Worm (Caenorhabditis elegans) whole organism, L1 larva: ENCODE results near the gene nkat-1.
A peak's percentile ranks its signal among the peaks of the same experiment; 100 is the strongest.

ENCODE experiments used
- C16A3.4 ChIP-seq: fragments of 150-350 bp; optimal IDR thresholded peaks from 2 replicates; lab custom pipeline; 2014; ENCODE audit warnings: missing biosample characterization, missing genetic modification characterization
- C34B4.2 ChIP-seq: sonication (generic microtip); optimal IDR thresholded peaks from 2 replicates; lab custom pipeline; 2017; ENCODE audit warnings: mild to moderate bottlenecking, missing genetic modification characterization, missing compliant biosample characterization
- F16B12.6 ChIP-seq: fragments of 150-350 bp; optimal IDR thresholded peaks from 2 replicates; lab custom pipeline; 2014; ENCODE audit warnings: missing biosample characterization, missing genetic modification characterization
- Y116A8C.19 ChIP-seq: sonication (generic microtip); optimal IDR thresholded peaks from 2 replicates; lab custom pipeline; 2016; ENCODE audit warnings: missing compliant biosample characterization, missing genetic modification characterization, borderline replicate concordance
- aha-1 ChIP-seq: fragments of 150-350 bp; optimal IDR thresholded peaks from 2 replicates; lab custom pipeline; 2014; ENCODE audit warnings: missing biosample characterization, missing genetic modification characterization
- ama-1 ChIP-seq: fragments of 150-350 bp; optimal IDR thresholded peaks from 2 replicates; lab custom pipeline; 2014
- blmp-1 ChIP-seq: fragments of 150-350 bp; optimal IDR thresholded peaks from 2 replicates; lab custom pipeline; 2014; ENCODE audit warnings: missing biosample characterization, missing genetic modification characterization
- ceh-8 ChIP-seq: fragments of 200-800 bp; sonication (Bioruptor generic); optimal IDR thresholded peaks from 2 replicates; lab custom pipeline; 2018; ENCODE audit warnings: mild to moderate bottlenecking, missing genetic modification characterization, moderate library complexity, missing compliant biosample characterization
- ces-1 ChIP-seq: fragments of 150-350 bp; optimal IDR thresholded peaks from 2 replicates; lab custom pipeline; 2014; ENCODE audit warnings: missing biosample characterization, missing genetic modification reagents, missing genetic modification characterization
- efl-1 ChIP-seq, 4 experiments: fragments of 150-350 bp; optimal IDR thresholded peaks in 3 of 4; peaks in 1 of 4; 1 replicate in 1 of 4; 2 replicates in 3 of 4; lab custom pipeline; 2014; ENCODE audit warnings: missing biosample characterization in 2 of 4, missing genetic modification characterization in 2 of 4, missing genetic modification reagents in 2 of 4
- efl-3 ChIP-seq: fragments of 200-800 bp; sonication (Bioruptor generic); optimal IDR thresholded peaks from 2 replicates; lab custom pipeline; 2018; ENCODE audit warnings: mild to moderate bottlenecking, missing genetic modification characterization, missing compliant biosample characterization
- egl-13 ChIP-seq: sonication (generic microtip); optimal IDR thresholded peaks from 2 replicates; lab custom pipeline; 2016; ENCODE audit warnings: missing genotype, missing genetic modification reagents, missing genetic modification characterization, missing compliant biosample characterization
- fkh-10 ChIP-seq: sonication (generic microtip); optimal IDR thresholded peaks from 2 replicates; lab custom pipeline; 2017; ENCODE audit warnings: missing biosample characterization, missing genetic modification reagents, missing genetic modification characterization
- fkh-8 ChIP-seq: sonication (generic microtip); optimal IDR thresholded peaks from 2 replicates; lab custom pipeline; 2016; ENCODE audit warnings: mild to moderate bottlenecking, missing genetic modification characterization, missing compliant biosample characterization
- hlh-17 ChIP-seq: fragments of 200-800 bp; sonication (Bioruptor generic); optimal IDR thresholded peaks from 2 replicates; lab custom pipeline; 2018; ENCODE audit warnings: missing genetic modification characterization, mild to moderate bottlenecking, missing compliant biosample characterization, moderate library complexity, borderline replicate concordance
- lin-14 ChIP-seq: fragments of 200-800 bp; sonication (Bioruptor generic); optimal IDR thresholded peaks from 2 replicates; lab custom pipeline; 2018; ENCODE audit warnings: mild to moderate bottlenecking, missing genetic modification characterization, moderate library complexity, missing compliant biosample characterization
- lin-35 ChIP-seq, 2 experiments: fragments of 150-350 bp; optimal IDR thresholded peaks; 2 replicates each; lab custom pipeline; 2014; ENCODE audit warnings: missing biosample characterization in 2 of 2, missing genetic modification characterization in 2 of 2, missing genetic modification reagents in 2 of 2
- lin-39 ChIP-seq: fragments of 150-350 bp; optimal IDR thresholded peaks from 2 replicates; lab custom pipeline; 2014; ENCODE audit warnings: missing biosample characterization, missing genetic modification reagents, missing genetic modification characterization
- lir-3 ChIP-seq: sonication (generic microtip); optimal IDR thresholded peaks from 2 replicates; lab custom pipeline; 2016; ENCODE audit warnings: mild to moderate bottlenecking, missing genetic modification characterization, moderate library complexity, missing compliant biosample characterization; ENCODE audit not compliant: poor library complexity
- lsy-2 ChIP-seq, 2 experiments: fragments of 150-350 bp; optimal IDR thresholded peaks; 2 replicates each; lab custom pipeline; 2014; ENCODE audit warnings: missing biosample characterization in 2 of 2, missing genetic modification characterization in 2 of 2
- mab-9 ChIP-seq: fragments of 200-800 bp; sonication (Bioruptor generic); IDR thresholded peaks from 2 replicates; pipeline ENCODE4 v1.3.6; 2022; ENCODE audit warnings: missing genetic modification reagents, missing genetic modification characterization, missing compliant biosample characterization
- mef-2 ChIP-seq: fragments of 150-350 bp; optimal IDR thresholded peaks from 2 replicates; lab custom pipeline; 2014; ENCODE audit warnings: missing biosample characterization, missing genetic modification characterization
- mep-1 ChIP-seq: fragments of 150-350 bp; optimal IDR thresholded peaks from 2 replicates; lab custom pipeline; 2014; ENCODE audit warnings: missing biosample characterization, missing genetic modification characterization
- nhr-28 ChIP-seq: fragments of 150-350 bp; optimal IDR thresholded peaks from 2 replicates; lab custom pipeline; 2014; ENCODE audit warnings: missing biosample characterization, missing genetic modification characterization
- nhr-47 ChIP-seq: sonication (generic microtip); optimal IDR thresholded peaks from 2 replicates; lab custom pipeline; 2016; ENCODE audit warnings: mild to moderate bottlenecking, missing genetic modification characterization, moderate library complexity, missing compliant biosample characterization
- nhr-71 ChIP-seq: sonication (generic microtip); optimal IDR thresholded peaks from 2 replicates; lab custom pipeline; 2016; ENCODE audit warnings: mild to moderate bottlenecking, missing genetic modification characterization, moderate library complexity, missing compliant biosample characterization
- nhr-85 ChIP-seq: sonication (generic microtip); peaks from one replicate; lab custom pipeline; 2016; ENCODE audit warnings: missing genetic modification characterization, inconsistent platforms, missing compliant biosample characterization
- pag-3 ChIP-seq: sonication (generic microtip); optimal IDR thresholded peaks from 2 replicates; lab custom pipeline; 2017; ENCODE audit warnings: missing genetic modification characterization, mild to moderate bottlenecking, missing compliant biosample characterization, antibody characterized with exemption, borderline replicate concordance; ENCODE audit not compliant: insufficient read depth
- rnt-1 ChIP-seq: sonication (generic microtip); optimal IDR thresholded peaks from 2 replicates; lab custom pipeline; 2016; ENCODE audit warnings: mild to moderate bottlenecking, missing genetic modification characterization, moderate library complexity, missing compliant biosample characterization
- skn-1 ChIP-seq: fragments of 150-350 bp; optimal IDR thresholded peaks from 2 replicates; lab custom pipeline; 2014; ENCODE audit warnings: missing biosample characterization, missing genetic modification characterization
- snu-23 ChIP-seq: sonication (generic microtip); optimal IDR thresholded peaks from 2 replicates; lab custom pipeline; 2016; ENCODE audit warnings: missing genetic modification characterization, missing compliant biosample characterization
- sup-37 ChIP-seq: fragments of 200-800 bp; sonication (Bioruptor generic); optimal IDR thresholded peaks from 2 replicates; lab custom pipeline; 2018; ENCODE audit warnings: mild to moderate bottlenecking, missing genetic modification characterization, missing compliant biosample characterization
- swsn-7 ChIP-seq: sonication (generic microtip); optimal IDR thresholded peaks from 2 replicates; lab custom pipeline; 2016; ENCODE audit warnings: missing genetic modification characterization, missing compliant biosample characterization
- unc-130 ChIP-seq: fragments of 150-350 bp; optimal IDR thresholded peaks from 2 replicates; lab custom pipeline; 2017; ENCODE audit warnings: missing biosample characterization, missing genetic modification characterization, inconsistent platforms
- unc-30 ChIP-seq: sonication (generic microtip); optimal IDR thresholded peaks from 2 replicates; lab custom pipeline; 2017; ENCODE audit warnings: missing biosample characterization, missing genetic modification characterization
- unc-62 ChIP-seq: fragments of 150-350 bp; optimal IDR thresholded peaks from 2 replicates; lab custom pipeline; 2014; ENCODE audit warnings: missing biosample characterization, missing genetic modification reagents, missing genetic modification characterization
- unc-86 ChIP-seq: sonication (generic microtip); optimal IDR thresholded peaks from 2 replicates; lab custom pipeline; 2016; ENCODE audit warnings: missing genetic modification characterization, missing compliant biosample characterization
- unc-98 ChIP-seq: fragments of 200-800 bp; sonication (Bioruptor generic); IDR thresholded peaks from 2 replicates; pipeline ENCODE4 v1.3.6; 2022; ENCODE audit warnings: missing genetic modification characterization, missing compliant biosample characterization
- vab-15 ChIP-seq: sonication (generic microtip); optimal IDR thresholded peaks from 2 replicates; lab custom pipeline; 2017; ENCODE audit warnings: missing genotype, mild to moderate bottlenecking, missing genetic modification characterization, missing compliant biosample characterization
- xbp-1 ChIP-seq: sonication (generic microtip); optimal IDR thresholded peaks from 2 replicates; lab custom pipeline; 2016; ENCODE audit warnings: missing genetic modification characterization, missing compliant biosample characterization
- zag-1 ChIP-seq: fragments of 150-350 bp; optimal IDR thresholded peaks from 2 replicates; lab custom pipeline; 2014; ENCODE audit warnings: missing biosample characterization, missing genetic modification characterization
- zip-4 ChIP-seq: fragments of 200-800 bp; sonication (Bioruptor generic); optimal IDR thresholded peaks from 2 replicates; lab custom pipeline; 2018; ENCODE audit warnings: mild to moderate bottlenecking, missing genetic modification characterization, moderate library complexity, missing compliant biosample characterization
- ztf-11 ChIP-seq, 2 experiments: sonication (generic microtip); optimal IDR thresholded peaks; 2 replicates each; lab custom pipeline; 2016 to 2017; ENCODE audit warnings: missing genetic modification characterization in 2 of 2, missing biosample characterization in 1 of 2, missing compliant biosample characterization in 1 of 2
- ztf-4 ChIP-seq: fragments of 150-350 bp; optimal IDR thresholded peaks from 2 replicates; lab custom pipeline; 2014; ENCODE audit warnings: missing biosample characterization, missing genetic modification characterization

The nkat-1 gene

DNA sequence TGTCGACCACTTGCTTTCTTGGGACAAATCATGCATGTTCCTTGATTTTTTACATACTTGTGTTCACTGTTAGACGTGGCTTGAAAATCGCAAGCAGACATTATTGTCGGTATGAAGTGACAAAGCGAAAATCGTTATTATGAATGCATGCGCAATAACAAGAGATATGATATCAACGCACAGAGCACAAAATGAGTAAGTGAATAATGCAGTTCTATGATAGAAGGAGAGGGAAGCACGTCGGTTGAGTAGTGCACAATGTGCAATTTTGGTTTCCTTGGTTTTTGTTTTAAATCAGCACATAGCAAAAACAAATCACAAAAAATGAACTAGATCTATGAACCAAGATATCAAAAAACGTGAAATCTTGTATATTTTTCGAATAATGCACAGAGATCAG, 26.6 kb downstream of the nkat-1 start, which contains the start of gene nhr-281:
nhr-281 (minus strand) TSS at position 101 of the 400 bp plus-strand sequence.
- TF ChIP-seq nhr-85 (tag; lab: Kevin White, UChicago) (no peak), aha-1 (tag; lab: Kevin White, UChicago) (no peak), egl-13 (tag; lab: Kevin White, UChicago) (no peak), blmp-1 (no peak), Y116A8C.19 (tag; lab: Kevin White, UChicago) (no peak), zag-1 (tag; lab: Kevin White, UChicago) (no peak), unc-98 (GFP tag; lab: Robert Waterston, UW) (no peak), vab-15 (tag; lab: Kevin White, UChicago) (no peak), ztf-11 (tag; optimal IDR thresholded peaks at IDR 0.05; lab: Kevin White, UChicago) (no peak)

DNA sequence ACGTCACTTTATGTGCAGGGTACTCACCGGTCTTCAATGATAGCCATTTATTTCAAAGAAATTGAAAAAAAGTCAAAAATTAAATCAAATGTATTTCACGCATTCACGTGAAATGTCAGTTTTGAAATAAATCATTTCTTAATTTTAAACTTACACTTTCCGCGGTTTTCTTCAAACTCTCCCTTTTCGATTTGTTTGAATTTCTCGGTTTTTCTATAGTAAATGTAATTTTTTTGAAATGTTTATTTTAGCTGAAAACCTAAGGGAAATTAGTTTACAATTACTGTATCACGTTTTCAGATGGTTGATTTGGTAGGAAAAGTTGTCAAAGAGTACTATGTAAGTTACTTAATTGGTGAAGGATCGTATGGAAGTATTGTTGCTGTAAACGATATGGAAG, 31.7 kb downstream of the nkat-1 start, which contains the start of gene F16B12.7:
F16B12.7 (plus strand) TSS at position 301 of the 400 bp plus-strand sequence.
- TF ChIP-seq egl-13 (tag; lab: Kevin White, UChicago) (no peak), efl-1 (optimal IDR thresholded peaks at IDR 0.05; lab: Kevin White, UChicago) (no peak), efl-1 (GFP tag; optimal IDR thresholded peaks at IDR 0.05 in 1 of 2; lab: Kevin White, UChicago) (peak in 1 of 2 experiments; percentile 12)

DNA sequence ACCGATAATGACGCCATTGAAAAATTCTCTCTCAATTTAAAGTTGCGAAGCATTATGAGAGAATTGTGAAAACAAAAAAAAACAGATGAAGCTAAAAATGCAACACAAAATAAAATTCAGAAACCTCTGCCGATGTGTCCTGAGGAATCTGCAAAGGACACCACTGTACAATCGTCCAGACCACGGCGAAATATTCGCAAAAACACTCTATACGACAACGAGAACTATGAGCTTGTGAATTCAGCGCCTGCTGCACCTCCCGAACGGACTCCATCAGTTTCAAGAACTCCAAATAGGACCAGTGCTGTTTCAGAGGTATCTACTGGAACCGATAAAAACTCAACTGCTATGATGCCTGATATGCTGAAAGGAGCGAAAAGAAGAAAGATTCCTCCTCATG, 37.5 kb downstream of the nkat-1 start:
- no peak for TF ChIP-seq ces-1
- no peak for TF ChIP-seq mep-1 (tag; lab: Kevin White, UChicago)
- TF ChIP-seq hlh-17 (GFP tag; lab: Kevin White, UChicago) = no peak
- TF ChIP-seq efl-3 = no peak
- TF ChIP-seq efl-1 (optimal IDR thresholded peaks at IDR 0.05; lab: Kevin White, UChicago) = no peak
- TF ChIP-seq efl-1 (GFP tag; optimal IDR thresholded peaks at IDR 0.05 in 1 of 2; lab: Kevin White, UChicago) = peak in 1 of 2 experiments; percentile 42
- TF ChIP-seq lir-3 (tag; lab: Kevin White, UChicago) = no peak

- TF ChIP-seq Y116A8C.19 (tag; lab: Kevin White, UChicago) = no peak
- TF ChIP-seq vab-15 (tag; lab: Kevin White, UChicago) = no peak
- TF ChIP-seq egl-13 (tag; lab: Kevin White, UChicago) = peak; percentile 44
- no peak for TF ChIP-seq C34B4.2 (tag; lab: Kevin White, UChicago)
- TF ChIP-seq lir-3 (tag; lab: Kevin White, UChicago) = peak; percentile 13
- TF ChIP-seq unc-62 (GFP tag; lab: Kevin White, UChicago) = no peak
- peak; percentile 72 for TF ChIP-seq rnt-1
- peak; percentile 77 for TF ChIP-seq F16B12.6 (tag; lab: Kevin White, UChicago)
- TF ChIP-seq unc-30 (tag; lab: Kevin White, UChicago) = no peak
- TF ChIP-seq lin-39 (tag; lab: Kevin White, UChicago) = no peak
- TF ChIP-seq C16A3.4 (tag; lab: Kevin White, UChicago) = peak; percentile 79
- no peak for TF ChIP-seq sup-37 (GFP tag; lab: Kevin White, UChicago)
- TF ChIP-seq ceh-8 (GFP tag; lab: Kevin White, UChicago) = no peak
- peak; percentile 92 for TF ChIP-seq fkh-8 (tag; lab: Kevin White, UChicago)
- peak; percentile 71 to 83 for TF ChIP-seq lsy-2 (tag; optimal IDR thresholded peaks at IDR 0.05; lab: Kevin White, UChicago)
- no peak for TF ChIP-seq nhr-28 (tag; lab: Kevin White, UChicago)
- TF ChIP-seq ztf-4 (tag; lab: Kevin White, UChicago) = no peak
- peak; percentile 64 for TF ChIP-seq unc-86
- peak; percentile 82 for TF ChIP-seq swsn-7 (tag; lab: Kevin White, UChicago)
- TF ChIP-seq zip-4 = no peak
- TF ChIP-seq pag-3 = no peak
- TF ChIP-seq fkh-10 (GFP tag; lab: Kevin White, UChicago) = peak; percentile 28
- TF ChIP-seq unc-130 = peak; percentile 19
- TF ChIP-seq nhr-47 (tag; lab: Kevin White, UChicago) = peak; percentile 84
- no peak for TF ChIP-seq zag-1 (tag; lab: Kevin White, UChicago)
- TF ChIP-seq nhr-71 (tag; lab: Kevin White, UChicago) = peak; percentile 88
- peak; percentile 94 for TF ChIP-seq lin-35 (GFP tag; optimal IDR thresholded peaks at IDR 0.05; lab: Kevin White, UChicago)
- no peak for TF ChIP-seq unc-98 (GFP tag; lab: Robert Waterston, UW)
- TF ChIP-seq skn-1 = peak; percentile 75
- peak; percentile 91 for TF ChIP-seq snu-23 (GFP tag; lab: Kevin White, UChicago)
- peak; percentile 90 for TF ChIP-seq nhr-85 (tag; lab: Kevin White, UChicago)
- TF ChIP-seq ama-1 (lab: Kevin White, UChicago) = no peak
- peak; percentile 47; the same call in 1 of the 2 replicates for TF ChIP-seq mab-9 (GFP tag; lab: Robert Waterston, UW)
- peak; percentile 80 for TF ChIP-seq xbp-1 (tag; lab: Kevin White, UChicago)
- no peak for TF ChIP-seq mef-2 (tag; lab: Kevin White, UChicago)
- TF ChIP-seq lin-14 (GFP tag; lab: Kevin White, UChicago) = peak; percentile 97
Measured at ce11 chrX:14101986-14102385, 38.0 kb downstream of the nkat-1 start, which contains the start of gene F16B12.6. F16B12.6 (plus strand) TSS chrX:14102316.
